Fruit fly (Drosophila melanogaster) whole organism, embryonic: ENCODE data around the gene CG13894.
A peak's percentile ranks its signal among the peaks of the same experiment; 100 is the strongest.

Source experiments
- Bgb ChIP-seq: fragments of 200-800 bp; sonication (Bioruptor generic); IDR thresholded peaks from 2 replicates; pipeline ENCODE4 v1.3.6; 2022; ENCODE audit warnings: missing biosample characterization, missing genetic modification characterization; ENCODE audit not compliant: partially characterized antibody
- CG10147 ChIP-seq: fragments of 200-800 bp; sonication (Bioruptor generic); optimal IDR thresholded peaks from 2 replicates; lab custom pipeline; 2019; ENCODE audit warnings: missing biosample characterization, mild to moderate bottlenecking, missing genetic modification characterization, moderate library complexity
- CG11504 ChIP-seq: fragments of 200-800 bp; sonication (Bioruptor generic); optimal IDR thresholded peaks from 3 replicates; lab custom pipeline; 2019; ENCODE audit warnings: missing biosample characterization, mild to moderate bottlenecking, missing genetic modification characterization, moderate library complexity
- CG12744 ChIP-seq: fragments of 200-800 bp; sonication (Bioruptor generic); optimal IDR thresholded peaks from 2 replicates; lab custom pipeline; 2016; ENCODE audit warnings: missing biosample characterization, missing genetic modification characterization
- CG13123 ChIP-seq: fragments of 200-800 bp; sonication (Bioruptor generic); optimal IDR thresholded peaks from 2 replicates; lab custom pipeline; 2016; ENCODE audit warnings: missing biosample characterization, missing genetic modification characterization
- CG15073 ChIP-seq: fragments of 200-800 bp; sonication (Bioruptor generic); optimal IDR thresholded peaks from 2 replicates; lab custom pipeline; 2016; ENCODE audit warnings: missing biosample characterization, missing genetic modification characterization
- CG16813 ChIP-seq: fragments of 200-800 bp; sonication (Bioruptor generic); IDR thresholded peaks from 3 replicates; pipeline ENCODE4 v1.3.6; 2022; ENCODE audit warnings: missing biosample characterization, missing genetic modification characterization; ENCODE audit not compliant: partially characterized antibody
- CG18764 ChIP-seq: fragments of 200-800 bp; sonication (Bioruptor generic); optimal IDR thresholded peaks from 3 replicates; lab custom pipeline; 2016; ENCODE audit warnings: missing biosample characterization, missing genetic modification characterization
- CG2712 ChIP-seq: fragments of 200-800 bp; optimal IDR thresholded peaks from 3 replicates; lab custom pipeline; 2019; ENCODE audit warnings: missing biosample characterization, mild to moderate bottlenecking, missing genetic modification characterization, moderate library complexity
- CG2889 ChIP-seq: fragments of 200-800 bp; sonication (Bioruptor generic); IDR thresholded peaks from 3 replicates; pipeline ENCODE4 v1.3.6; 2022; ENCODE audit warnings: missing biosample characterization, missing genetic modification characterization
- CG3163 ChIP-seq: fragments of 200-800 bp; sonication (Bioruptor generic); optimal IDR thresholded peaks from 3 replicates; lab custom pipeline; 2016; ENCODE audit warnings: missing biosample characterization, missing genetic modification characterization
- CG3847 ChIP-seq: fragments of 200-800 bp; sonication (Bioruptor generic); IDR thresholded peaks from 2 replicates; pipeline ENCODE4 v1.3.6; 2022; ENCODE audit warnings: missing biosample characterization, missing genetic modification characterization
- CG4404 ChIP-seq: fragments of 200-800 bp; sonication (Bioruptor generic); IDR thresholded peaks from 2 replicates; pipeline ENCODE4 v1.3.6; 2022; ENCODE audit warnings: missing biosample characterization, missing genetic modification characterization
- CG6272 ChIP-seq: fragments of 200-800 bp; sonication (Bioruptor generic); IDR thresholded peaks from 2 replicates; pipeline ENCODE4 v1.3.6; 2022; ENCODE audit warnings: missing biosample characterization, missing genetic modification characterization
- CG6854 ChIP-seq: fragments of 200-800 bp; sonication (Bioruptor generic); optimal IDR thresholded peaks from 3 replicates; lab custom pipeline; 2017; ENCODE audit warnings: missing biosample characterization, mild to moderate bottlenecking, missing genetic modification characterization
- CG8089 ChIP-seq: fragments of 200-800 bp; sonication (Bioruptor generic); optimal IDR thresholded peaks from 3 replicates; lab custom pipeline; 2016; ENCODE audit warnings: missing biosample characterization, missing genetic modification characterization
- CG8281 ChIP-seq: fragments of 200-800 bp; sonication (Bioruptor generic); optimal IDR thresholded peaks from 2 replicates; lab custom pipeline; 2018; ENCODE audit warnings: missing biosample characterization, mild to moderate bottlenecking, missing genetic modification characterization, moderate library complexity
- CG9932 ChIP-seq: fragments of 200-800 bp; sonication (Bioruptor generic); IDR thresholded peaks from 2 replicates; pipeline ENCODE4 v1.3.6; 2022; ENCODE audit warnings: missing biosample characterization, missing genetic modification characterization
- Camta ChIP-seq: fragments of 200-800 bp; sonication (Bioruptor generic); optimal IDR thresholded peaks from 2 replicates; lab custom pipeline; 2016; ENCODE audit warnings: missing biosample characterization, missing genetic modification characterization
- Dad ChIP-seq: fragments of 200-800 bp; sonication (Bioruptor generic); optimal IDR thresholded peaks from 3 replicates; lab custom pipeline; 2016; ENCODE audit warnings: missing biosample characterization, missing genetic modification characterization
- Doc2 ChIP-seq: fragments of 200-800 bp; sonication (Bioruptor generic); IDR thresholded peaks from 2 replicates; pipeline ENCODE4 v1.3.6; 2022; ENCODE audit warnings: missing biosample characterization, missing genetic modification characterization
- GATAe ChIP-seq: fragments of 200-800 bp; sonication (Bioruptor generic); conservative IDR thresholded peaks from 2 replicates; pipeline ENCODE4 v1.3.6; 2022; ENCODE audit warnings: missing biosample characterization, missing genetic modification characterization
- Gsc ChIP-seq: fragments of 200-800 bp; sonication (Bioruptor generic); IDR thresholded peaks from 2 replicates; pipeline ENCODE4 v1.3.6; 2022; ENCODE audit warnings: missing biosample characterization, missing genetic modification characterization
- Hsf ChIP-seq: fragments of 200-800 bp; sonication (Bioruptor generic); optimal IDR thresholded peaks from 3 replicates; lab custom pipeline; 2016; ENCODE audit warnings: missing biosample characterization, missing genetic modification characterization
- Myb ChIP-seq: fragments of 200-800 bp; sonication (Bioruptor generic); optimal IDR thresholded peaks from 2 replicates; lab custom pipeline; 2016; ENCODE audit warnings: missing biosample characterization, missing genetic modification characterization
- Rfx ChIP-seq: fragments of 200-800 bp; sonication (Bioruptor generic); IDR thresholded peaks from 2 replicates; pipeline ENCODE4 v1.3.6; 2022; ENCODE audit warnings: missing biosample characterization, missing genetic modification characterization
- Vsx1 ChIP-seq: fragments of 200-800 bp; sonication (Bioruptor generic); optimal IDR thresholded peaks from 2 replicates; lab custom pipeline; 2017; ENCODE audit warnings: missing biosample characterization, mild to moderate bottlenecking, missing genetic modification characterization, missing genetic modification reagents
- ac ChIP-seq: fragments of 200-800 bp; sonication (Bioruptor generic); optimal IDR thresholded peaks from 3 replicates; lab custom pipeline; 2017; ENCODE audit warnings: missing biosample characterization, mild to moderate bottlenecking, missing genetic modification characterization
- ase ChIP-seq: fragments of 200-800 bp; sonication (Bioruptor generic); IDR thresholded peaks from 3 replicates; pipeline ENCODE4 v1.3.6; 2022; ENCODE audit warnings: missing biosample characterization, missing genetic modification characterization
- bsh ChIP-seq, 2 experiments: fragments of 200-800 bp; sonication (Bioruptor generic); optimal IDR thresholded peaks; 2 replicates each; lab custom pipeline; 2017 to 2018; ENCODE audit warnings: mild to moderate bottlenecking in 2 of 2, missing biosample characterization in 2 of 2, missing genetic modification characterization in 2 of 2, moderate library complexity in 1 of 2
- dan ChIP-seq: fragments of 200-800 bp; sonication (Bioruptor generic); IDR thresholded peaks from 2 replicates; pipeline ENCODE4 v1.3.6; 2022; ENCODE audit warnings: missing biosample characterization, missing genetic modification characterization
- fd102C ChIP-seq: fragments of 200-800 bp; sonication (Bioruptor generic); optimal IDR thresholded peaks from 2 replicates; lab custom pipeline; 2018; ENCODE audit warnings: missing biosample characterization, mild to moderate bottlenecking, missing genetic modification characterization, moderate library complexity
- fd64A ChIP-seq: fragments of 200-800 bp; sonication (Bioruptor generic); optimal IDR thresholded peaks from 3 replicates; lab custom pipeline; 2018; ENCODE audit warnings: missing biosample characterization, mild to moderate bottlenecking, missing genetic modification characterization
- fd96Cb ChIP-seq: fragments of 200-800 bp; sonication (Bioruptor generic); optimal IDR thresholded peaks from 2 replicates; lab custom pipeline; 2018; ENCODE audit warnings: missing biosample characterization, mild to moderate bottlenecking, missing genetic modification characterization, moderate library complexity
- fru ChIP-seq: fragments of >200 bp; optimal IDR thresholded peaks from 2 replicates; lab custom pipeline; 2017
- gcm ChIP-seq: fragments of 200-800 bp; sonication (Bioruptor generic); optimal IDR thresholded peaks from 2 replicates; lab custom pipeline; 2019; ENCODE audit warnings: missing biosample characterization, mild to moderate bottlenecking, missing genetic modification characterization, moderate library complexity
- gfzf ChIP-seq: fragments of 200-800 bp; sonication (Bioruptor generic); optimal IDR thresholded peaks from 2 replicates; lab custom pipeline; 2016; ENCODE audit warnings: missing biosample characterization, mild to moderate bottlenecking, missing genetic modification characterization, moderate library complexity
- h ChIP-seq: fragments of >200 bp; optimal IDR thresholded peaks from 2 replicates; lab custom pipeline; 2017
- jigr1 ChIP-seq: fragments of 200-800 bp; sonication (Bioruptor generic); IDR thresholded peaks from 3 replicates; pipeline ENCODE4 v1.3.6; 2022; ENCODE audit warnings: missing biosample characterization, missing genetic modification characterization
- lab ChIP-seq: fragments of 200-800 bp; sonication (Bioruptor generic); optimal IDR thresholded peaks from 3 replicates; lab custom pipeline; 2017; ENCODE audit warnings: missing biosample characterization, missing genetic modification characterization, mild to moderate bottlenecking, moderate library complexity, missing genetic modification reagents
- lov ChIP-seq, 2 experiments: fragments of 200-800 bp in 1 of 2; fragments of >200 bp in 1 of 2; sonication (Bioruptor generic) in 1 of 2; IDR thresholded peaks in 1 of 2; optimal IDR thresholded peaks in 1 of 2; 2 replicates in 1 of 2; 3 replicates in 1 of 2; pipeline versions ENCODE4 v1.3.6 to Lab custom; 2017 to 2022; ENCODE audit warnings: missing biosample characterization in 1 of 2, missing genetic modification characterization in 1 of 2
- maf-S ChIP-seq: fragments of 200-800 bp; sonication (Bioruptor generic); optimal IDR thresholded peaks from 2 replicates; lab custom pipeline; 2016; ENCODE audit warnings: missing biosample characterization, missing genetic modification characterization
- nom ChIP-seq: fragments of 200-800 bp; sonication (Bioruptor generic); optimal IDR thresholded peaks from 2 replicates; lab custom pipeline; 2017; ENCODE audit warnings: missing biosample characterization, missing genetic modification characterization, mild to moderate bottlenecking, moderate library complexity, missing genetic modification reagents
- pan ChIP-seq, 4 experiments: fragments of >200 bp in 3 of 4; fragments of 200-800 bp in 1 of 4; sonication (Bioruptor generic) in 1 of 4; optimal IDR thresholded peaks in 3 of 4; IDR thresholded peaks in 1 of 4; 2 replicates each; pipeline versions ENCODE4 v1.3.6 to Lab custom; 2017 to 2022; ENCODE audit warnings: missing biosample characterization in 2 of 4, missing genetic modification characterization in 2 of 4, mixed read lengths in 1 of 4
- scrt ChIP-seq: fragments of 200-800 bp; sonication (Bioruptor generic); optimal IDR thresholded peaks from 2 replicates; lab custom pipeline; 2018; ENCODE audit warnings: missing biosample characterization, mild to moderate bottlenecking, missing genetic modification characterization, moderate library complexity
- sd ChIP-seq: fragments of 200-800 bp; sonication (Bioruptor generic); optimal IDR thresholded peaks from 3 replicates; lab custom pipeline; 2018; ENCODE audit warnings: missing biosample characterization, mild to moderate bottlenecking, missing genetic modification characterization, moderate library complexity
- tx ChIP-seq: fragments of 200-800 bp; sonication (Bioruptor generic); optimal IDR thresholded peaks from 2 replicates; lab custom pipeline; 2016; ENCODE audit warnings: missing biosample characterization, missing genetic modification characterization
- vfl ChIP-seq: fragments of 200-800 bp; sonication (Bioruptor generic); optimal IDR thresholded peaks from 2 replicates; lab custom pipeline; 2016; ENCODE audit warnings: missing biosample characterization, missing genetic modification characterization

CG13894 gene

DNA sequence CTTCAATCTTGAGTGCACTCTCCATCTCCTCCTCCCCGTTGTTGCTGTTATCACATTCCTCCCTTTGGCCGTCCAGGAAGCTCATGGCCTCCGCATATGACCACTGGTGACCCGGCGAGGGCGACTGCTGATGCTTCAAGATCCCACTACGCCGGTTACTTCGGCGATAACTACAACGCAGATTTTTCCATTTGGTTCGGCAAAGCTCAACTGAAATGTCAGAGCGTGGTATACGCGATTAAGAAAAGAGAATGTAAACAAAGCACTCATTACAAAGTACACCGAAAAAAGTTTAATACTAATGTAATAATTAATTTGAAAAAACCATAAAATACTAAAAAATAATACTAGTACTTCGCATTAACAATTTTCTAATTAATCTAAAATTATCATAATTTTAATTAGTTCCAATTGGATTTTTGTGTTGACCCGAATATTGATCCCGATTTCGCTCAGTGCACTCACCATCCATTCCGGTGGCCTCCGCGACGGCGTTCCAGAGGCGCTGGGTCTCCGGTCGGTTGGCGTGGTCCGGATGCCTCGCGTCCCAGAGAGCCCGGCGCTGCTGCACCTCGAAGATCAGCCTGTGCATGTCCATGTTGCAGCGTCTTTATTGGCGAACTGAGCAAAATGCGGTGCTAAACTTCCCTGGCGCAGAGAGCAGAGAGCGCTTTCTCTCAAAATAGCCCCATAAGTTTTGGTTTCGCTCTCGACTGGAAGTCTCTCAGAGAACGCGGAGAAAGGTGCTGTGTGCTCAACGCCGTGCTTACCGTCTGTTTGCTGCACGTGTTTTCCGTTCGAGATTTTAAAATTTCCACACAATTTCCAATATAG lies 39.8 kb upstream of the CG13894 start (continued):
- TF ChIP-seq bsh (GFP tag; optimal IDR thresholded peaks at IDR 0.05; lab: Kevin White, UChicago), result peak; percentile 92 to 97
- peak; percentile 96 for TF ChIP-seq CG2712 (tag; lab: Kevin White, UChicago)
- peak; percentile 70 for TF ChIP-seq Gsc (GFP tag; lab: Robert Waterston, UW)
- TF ChIP-seq vfl, result peak; percentile 69
- TF ChIP-seq fd102C (GFP tag; lab: Kevin White, UChicago), result no peak
- no peak for TF ChIP-seq pan (optimal IDR thresholded peaks at IDR 0.05; lab: Kevin White, UChicago)
- TF ChIP-seq pan (GFP tag; optimal IDR thresholded peaks at IDR 0.05 in 1 of 2, IDR thresholded peaks at IDR 0.05 in 1 of 2), result peak in 1 of 2 experiments; percentile 94
- TF ChIP-seq CG16813, result no peak
- peak; percentile 31 for TF ChIP-seq maf-S (GFP tag; lab: Kevin White, UChicago)
- peak; percentile 94 for TF ChIP-seq CG11504
- TF ChIP-seq Doc2 (GFP tag; lab: Robert Waterston, UW), result peak; percentile 52; the same call in 1 of the 2 replicates
- peak; percentile 80; the same call in 2 of the 3 replicates for TF ChIP-seq CG2889 (GFP tag; lab: Robert Waterston, UW)
- TF ChIP-seq lov (optimal IDR thresholded peaks at IDR 0.05; lab: Kevin White, UChicago), result no peak
- peak; percentile 92 for TF ChIP-seq lov (GFP tag; IDR thresholded peaks at IDR 0.05; lab: Robert Waterston, UW)
- TF ChIP-seq lab (GFP tag; lab: Kevin White, UChicago), result peak; percentile 95
- TF ChIP-seq CG3847 (GFP tag; lab: Robert Waterston, UW), result peak; percentile 85
- TF ChIP-seq h, result no peak
- TF ChIP-seq CG8281 (tag; lab: Kevin White, UChicago), result peak; percentile 77
- TF ChIP-seq fd96Cb (tag; lab: Kevin White, UChicago), result peak; percentile 92
- TF ChIP-seq sd, result peak; percentile 68
- no peak for TF ChIP-seq Bgb
- no peak for TF ChIP-seq fru (lab: Kevin White, UChicago)
- peak; percentile 60 for TF ChIP-seq Camta (GFP tag; lab: Kevin White, UChicago)
- peak; percentile 15 for TF ChIP-seq CG12744
- TF ChIP-seq ase (GFP tag; lab: Robert Waterston, UW), result peak; percentile 86
- TF ChIP-seq CG9932, result peak; percentile 75
- TF ChIP-seq Hsf (GFP tag; lab: Kevin White, UChicago), result peak; percentile 83
- TF ChIP-seq dan (GFP tag; lab: Robert Waterston, UW), result peak; percentile 58
- TF ChIP-seq Myb (GFP tag; lab: Kevin White, UChicago), result peak; percentile 11
- peak; percentile 80 for TF ChIP-seq CG6272 (GFP tag; lab: Robert Waterston, UW)
- peak; percentile 55 for TF ChIP-seq CG8089 (GFP tag; lab: Kevin White, UChicago)
- TF ChIP-seq nom (GFP tag; lab: Kevin White, UChicago), result peak; percentile 95
- TF ChIP-seq tx (GFP tag; lab: Kevin White, UChicago), result peak; percentile 1
- peak; percentile 54 for TF ChIP-seq ac
- TF ChIP-seq scrt (GFP tag; lab: Kevin White, UChicago), result peak; percentile 81
- TF ChIP-seq gfzf (GFP tag; lab: Kevin White, UChicago), result no peak
- peak; percentile 83 for TF ChIP-seq Vsx1 (GFP tag; lab: Kevin White, UChicago)
- peak; percentile 72 for TF ChIP-seq Dad (GFP tag; lab: Kevin White, UChicago)
- peak; percentile 81 for TF ChIP-seq CG18764 (GFP tag; lab: Kevin White, UChicago)
- peak; percentile 80 for TF ChIP-seq CG4404 (GFP tag; lab: Robert Waterston, UW)
- peak; percentile 36; the same call in 1 of the 2 replicates for TF ChIP-seq GATAe (GFP tag; lab: Robert Waterston, UW)
- peak; percentile 70; the same call in 2 of the 3 replicates for TF ChIP-seq jigr1 (GFP tag; lab: Robert Waterston, UW)
- TF ChIP-seq CG13123 (GFP tag; lab: Kevin White, UChicago), result peak; percentile 75
- peak; percentile 81 for TF ChIP-seq CG6854 (GFP tag; lab: Kevin White, UChicago)
- TF ChIP-seq fd64A, result peak; percentile 82
- TF ChIP-seq gcm (GFP tag; lab: Kevin White, UChicago), result peak; percentile 92
- peak; percentile 7 for TF ChIP-seq CG3163 (GFP tag; lab: Kevin White, UChicago)
- peak; percentile 91 for TF ChIP-seq CG10147 (GFP tag; lab: Kevin White, UChicago)
- TF ChIP-seq Rfx (GFP tag; lab: Robert Waterston, UW), result peak; percentile 84
- TF ChIP-seq CG15073 (GFP tag; lab: Kevin White, UChicago), result peak; percentile 40
